Worm (Caenorhabditis elegans) whole organism, L3 larva: ENCODE results near the gene gfl-1.
A peak's percentile ranks its signal among the peaks of the same experiment; 100 is the strongest.

ENCODE experiments used
- R02D3.7 ChIP-seq: fragments of 150-350 bp; optimal IDR thresholded peaks from 2 replicates; lab custom pipeline; 2014; ENCODE audit warnings: missing biosample characterization, missing genetic modification characterization
- ZK546.5 ChIP-seq: sonication (generic microtip); optimal IDR thresholded peaks from 2 replicates; lab custom pipeline; 2017; ENCODE audit warnings: missing biosample characterization, missing genetic modification characterization
- aly-2 ChIP-seq: fragments of 150-350 bp; optimal IDR thresholded peaks from 2 replicates; lab custom pipeline; 2014; ENCODE audit warnings: missing biosample characterization, missing genetic modification characterization
- ama-1 ChIP-seq: fragments of 150-350 bp; optimal IDR thresholded peaks from 2 replicates; lab custom pipeline; 2018
- ceh-16 ChIP-seq: sonication (generic microtip); optimal IDR thresholded peaks from 2 replicates; lab custom pipeline; 2017; ENCODE audit warnings: missing biosample characterization, missing genetic modification characterization
- ceh-28 ChIP-seq: fragments of 150-350 bp; optimal IDR thresholded peaks from 2 replicates; lab custom pipeline; 2014; ENCODE audit warnings: missing biosample characterization, missing genetic modification reagents, missing genetic modification characterization
- ceh-82 ChIP-seq: fragments of 150-350 bp; optimal IDR thresholded peaks from 2 replicates; lab custom pipeline; 2014; ENCODE audit warnings: missing biosample characterization, missing genetic modification characterization
- ceh-9 ChIP-seq: sonication (generic microtip); optimal IDR thresholded peaks from 2 replicates; lab custom pipeline; 2018; ENCODE audit warnings: missing biosample characterization, missing genetic modification characterization
- daf-12 ChIP-seq: fragments of 150-350 bp; optimal IDR thresholded peaks from 2 replicates; lab custom pipeline; 2014; ENCODE audit warnings: missing biosample characterization, missing genetic modification reagents, missing genetic modification characterization
- egl-27 ChIP-seq: sonication (generic microtip); optimal IDR thresholded peaks from 4 replicates; lab custom pipeline; 2017; ENCODE audit warnings: missing biosample characterization, missing genetic modification reagents, missing genetic modification characterization
- egl-5 ChIP-seq: fragments of 150-350 bp; optimal IDR thresholded peaks from 2 replicates; lab custom pipeline; 2017; ENCODE audit warnings: missing biosample characterization, missing genetic modification reagents, missing genetic modification characterization, inconsistent platforms
- elt-1 ChIP-seq: fragments of 150-350 bp; optimal IDR thresholded peaks from 2 replicates; lab custom pipeline; 2014; ENCODE audit warnings: missing biosample characterization, missing genetic modification characterization
- elt-2 ChIP-seq: sonication (generic microtip); optimal IDR thresholded peaks from 2 replicates; lab custom pipeline; 2016; ENCODE audit warnings: missing genetic modification reagents, mild to moderate bottlenecking, missing genetic modification characterization, missing compliant biosample characterization
- elt-3 ChIP-seq, 3 experiments: fragments of 150-350 bp in 1 of 3; sonication (generic microtip) in 2 of 3; optimal IDR thresholded peaks; 2 replicates in 2 of 3; 4 replicates in 1 of 3; lab custom pipeline; 2014 to 2017; ENCODE audit warnings: missing biosample characterization in 3 of 3, missing genetic modification characterization in 3 of 3
- eor-1 ChIP-seq, 2 experiments: fragments of 150-350 bp; optimal IDR thresholded peaks; 2 replicates each; lab custom pipeline; 2014 to 2018; ENCODE audit warnings: missing biosample characterization in 2 of 2, missing genetic modification characterization in 2 of 2
- fkh-10 ChIP-seq: sonication (generic microtip); optimal IDR thresholded peaks from 2 replicates; lab custom pipeline; 2017; ENCODE audit warnings: missing biosample characterization, missing genetic modification reagents, missing genetic modification characterization
- fkh-2 ChIP-seq: fragments of 150-350 bp; optimal IDR thresholded peaks from 2 replicates; lab custom pipeline; 2014; ENCODE audit warnings: missing biosample characterization, missing genetic modification reagents, missing genetic modification characterization
- fos-1 ChIP-seq: fragments of 150-350 bp; optimal IDR thresholded peaks from 2 replicates; lab custom pipeline; 2014; ENCODE audit warnings: missing biosample characterization, missing genetic modification characterization
- hmg-11 ChIP-seq: sonication (generic microtip); optimal IDR thresholded peaks from 2 replicates; lab custom pipeline; 2016; ENCODE audit warnings: missing genetic modification characterization, missing compliant biosample characterization
- jun-1 ChIP-seq: fragments of 150-350 bp; optimal IDR thresholded peaks from 2 replicates; lab custom pipeline; 2014; ENCODE audit warnings: missing biosample characterization, missing genetic modification reagents, missing genetic modification characterization
- lin-15B ChIP-seq: fragments of 150-350 bp; optimal IDR thresholded peaks from 2 replicates; lab custom pipeline; 2014; ENCODE audit warnings: missing biosample characterization, missing genetic modification characterization
- lin-39 ChIP-seq: fragments of 150-350 bp; optimal IDR thresholded peaks from 2 replicates; lab custom pipeline; 2018; ENCODE audit warnings: missing biosample characterization, missing genetic modification reagents, missing genetic modification characterization
- lsy-12 ChIP-seq: sonication (generic microtip); optimal IDR thresholded peaks from 2 replicates; lab custom pipeline; 2016; ENCODE audit warnings: mild to moderate bottlenecking, missing genetic modification characterization, missing compliant biosample characterization
- mdl-1 ChIP-seq: fragments of 150-350 bp; optimal IDR thresholded peaks from 2 replicates; lab custom pipeline; 2014; ENCODE audit warnings: missing biosample characterization, missing genetic modification characterization
- mml-1 ChIP-seq: fragments of 150-350 bp; sonication (generic microtip); optimal IDR thresholded peaks from 3 replicates; lab custom pipeline; 2014; ENCODE audit warnings: missing biosample characterization, missing genetic modification characterization
- nfya-1 ChIP-seq: sonication (generic microtip); optimal IDR thresholded peaks from 2 replicates; lab custom pipeline; 2017; ENCODE audit warnings: missing genetic modification characterization, mild to moderate bottlenecking, missing compliant biosample characterization, antibody characterized with exemption, moderate library complexity; ENCODE audit not compliant: insufficient read depth
- nhr-11 ChIP-seq: fragments of 150-350 bp; optimal IDR thresholded peaks from 2 replicates; lab custom pipeline; 2014; ENCODE audit warnings: missing biosample characterization, missing genetic modification characterization
- nhr-12 ChIP-seq: fragments of 150-350 bp; optimal IDR thresholded peaks from 2 replicates; lab custom pipeline; 2014; ENCODE audit warnings: missing biosample characterization, missing genetic modification characterization
- nhr-23 ChIP-seq: fragments of 150-350 bp; optimal IDR thresholded peaks from 2 replicates; lab custom pipeline; 2014; ENCODE audit warnings: missing biosample characterization, missing genetic modification reagents, missing genetic modification characterization
- nhr-237 ChIP-seq: fragments of 150-350 bp; optimal IDR thresholded peaks from 2 replicates; lab custom pipeline; 2014; ENCODE audit warnings: missing biosample characterization, missing genetic modification characterization
- nhr-25 ChIP-seq: sonication (generic microtip); optimal IDR thresholded peaks from 2 replicates; lab custom pipeline; 2017; ENCODE audit warnings: missing biosample characterization, missing genetic modification characterization
- nhr-28 ChIP-seq: fragments of 150-350 bp; optimal IDR thresholded peaks from 2 replicates; lab custom pipeline; 2014; ENCODE audit warnings: missing biosample characterization, missing genetic modification characterization
- nhr-43 ChIP-seq: sonication (generic microtip); optimal IDR thresholded peaks from 2 replicates; lab custom pipeline; 2016; ENCODE audit warnings: mild to moderate bottlenecking, missing genetic modification characterization, missing compliant biosample characterization; ENCODE audit not compliant: poor library complexity, severe bottlenecking
- nhr-67 ChIP-seq: fragments of 150-350 bp; optimal IDR thresholded peaks from 2 replicates; lab custom pipeline; 2014; ENCODE audit warnings: missing biosample characterization, missing genetic modification characterization
- nhr-76 ChIP-seq: fragments of 150-350 bp; sonication (generic microtip); optimal IDR thresholded peaks from 5 replicates; lab custom pipeline; 2014; ENCODE audit warnings: missing biosample characterization, missing genetic modification characterization
- nhr-77 ChIP-seq: fragments of 150-350 bp; optimal IDR thresholded peaks from 2 replicates; lab custom pipeline; 2014; ENCODE audit warnings: missing biosample characterization, missing genetic modification characterization
- pha-4 ChIP-seq: fragments of 150-350 bp; optimal IDR thresholded peaks from 2 replicates; lab custom pipeline; 2014; ENCODE audit warnings: missing biosample characterization, missing genetic modification reagents, missing genetic modification characterization
- pqm-1 ChIP-seq: fragments of 150-350 bp; optimal IDR thresholded peaks from 2 replicates; lab custom pipeline; 2017; ENCODE audit warnings: missing biosample characterization, missing genetic modification characterization, inconsistent platforms
- sea-2 ChIP-seq: fragments of 150-350 bp; sonication (generic microtip); optimal IDR thresholded peaks from 4 replicates; lab custom pipeline; 2014; ENCODE audit warnings: missing biosample characterization, missing genetic modification reagents, missing genetic modification characterization
- skn-1 ChIP-seq: fragments of 150-350 bp; optimal IDR thresholded peaks from 2 replicates; lab custom pipeline; 2014; ENCODE audit warnings: missing biosample characterization, missing genetic modification characterization
- snpc-4 ChIP-seq: fragments of 150-350 bp; optimal IDR thresholded peaks from 2 replicates; lab custom pipeline; 2014; ENCODE audit warnings: missing biosample characterization, missing genetic modification characterization
- tbx-2 ChIP-seq: sonication (generic microtip); optimal IDR thresholded peaks from 2 replicates; lab custom pipeline; 2016; ENCODE audit warnings: mild to moderate bottlenecking, missing genetic modification characterization, missing compliant biosample characterization
- unc-39 ChIP-seq: sonication (generic microtip); optimal IDR thresholded peaks from 4 replicates; lab custom pipeline; 2017; ENCODE audit warnings: missing biosample characterization, missing genetic modification characterization
- unc-62 ChIP-seq: fragments of 150-350 bp; sonication (generic microtip); optimal IDR thresholded peaks from 4 replicates; lab custom pipeline; 2014; ENCODE audit warnings: missing biosample characterization, missing genetic modification reagents, missing genetic modification characterization
- zag-1 ChIP-seq: fragments of 150-350 bp; optimal IDR thresholded peaks from 2 replicates; lab custom pipeline; 2014; ENCODE audit warnings: missing biosample characterization, missing genetic modification characterization
- ztf-11 ChIP-seq: fragments of 150-350 bp; optimal IDR thresholded peaks from 2 replicates; lab custom pipeline; 2014; ENCODE audit warnings: missing biosample characterization, missing genetic modification characterization
- ztf-4 ChIP-seq: fragments of 150-350 bp; optimal IDR thresholded peaks from 2 replicates; lab custom pipeline; 2014; ENCODE audit warnings: missing biosample characterization, missing genetic modification characterization

Gene gfl-1

ce11 chrIV:11523685-11524084 lies 2.6 kb downstream of the gfl-1 start:
- no peak for TF ChIP-seq snpc-4 (tag; lab: Kevin White, UChicago)
- no peak for TF ChIP-seq elt-1 (tag; lab: Kevin White, UChicago)
- TF ChIP-seq lin-15B (tag; lab: Kevin White, UChicago), result peak; percentile 8
- TF ChIP-seq tbx-2, result no peak
- no peak for TF ChIP-seq unc-62 (GFP tag; lab: Kevin White, UChicago)
- TF ChIP-seq fos-1, result no peak
- no peak for TF ChIP-seq lin-39 (tag; lab: Kevin White, UChicago)

ce11 chrIV:11524241-11524692 lies 3.2 kb downstream of the gfl-1 start, which contains the start of gene mep-1:
TSS of gene mep-1 (plus strand) at chrIV:11524642.
- TF ChIP-seq ceh-9 (no peak), ama-1 (lab: Kevin White, UChicago) (peak; percentile 69), nhr-25 (tag; lab: Kevin White, UChicago) (peak; percentile 76), mml-1 (tag; lab: Kevin White, UChicago) (no peak), lin-39 (tag; lab: Kevin White, UChicago) (peak; percentile 95), mdl-1 (no peak), nhr-28 (tag; lab: Kevin White, UChicago) (no peak), ceh-82 (tag; lab: Kevin White, UChicago) (no peak), nhr-67 (tag; lab: Kevin White, UChicago) (no peak), skn-1 (tag; lab: Kevin White, UChicago) (peak; percentile 35), hmg-11 (tag; lab: Kevin White, UChicago) (peak; percentile 78), ceh-16 (tag; lab: Kevin White, UChicago) (no peak), unc-62 (GFP tag; lab: Kevin White, UChicago) (no peak), zag-1 (no peak), nhr-23 (tag; lab: Kevin White, UChicago) (peak; percentile 55), ztf-11 (tag; lab: Kevin White, UChicago) (no peak), pqm-1 (tag; lab: Kevin White, UChicago) (no peak), egl-5 (tag; lab: Kevin White, UChicago) (no peak), fos-1 (no peak), fkh-10 (GFP tag; lab: Kevin White, UChicago) (peak; percentile 54), nhr-77 (tag; lab: Kevin White, UChicago) (no peak), R02D3.7 (tag; lab: Kevin White, UChicago) (peak; percentile 57), jun-1 (tag; lab: Kevin White, UChicago) (peak; percentile 23), nhr-76 (tag; lab: Kevin White, UChicago) (no peak), nhr-12 (tag; lab: Kevin White, UChicago) (no peak), nhr-43 (tag; lab: Kevin White, UChicago) (peak; percentile 38), elt-1 (tag; lab: Kevin White, UChicago) (no peak), elt-3 (tag; optimal IDR thresholded peaks at IDR 0.05; lab: Kevin White, UChicago) (no peak), nhr-11 (tag; lab: Kevin White, UChicago) (peak; percentile 37), unc-39 (tag; lab: Kevin White, UChicago) (no peak), elt-2 (tag; lab: Kevin White, UChicago) (peak; percentile 33), ceh-28 (no peak), egl-27 (tag; lab: Kevin White, UChicago) (no peak), fkh-2 (tag; lab: Kevin White, UChicago) (no peak), daf-12 (tag; lab: Kevin White, UChicago) (no peak), ztf-4 (tag; lab: Kevin White, UChicago) (no peak), nhr-237 (tag; lab: Kevin White, UChicago) (no peak), snpc-4 (tag; lab: Kevin White, UChicago) (peak; percentile 77), lsy-12 (tag; lab: Kevin White, UChicago) (peak; percentile 32), eor-1 (tag; optimal IDR thresholded peaks at IDR 0.05; lab: Kevin White, UChicago) (no peak), lin-15B (tag; lab: Kevin White, UChicago) (peak; percentile 68), tbx-2 (peak; percentile 11), pha-4 (peak; percentile 31), nfya-1 (peak; percentile 77), sea-2 (no peak), ZK546.5 (tag; lab: Kevin White, UChicago) (no peak), aly-2 (no peak)
